Fruit fly (Drosophila melanogaster) whole organism, wandering third instar larva: ENCODE data around the gene wrd.

Experiments used
- CG9705 ChIP-seq: fragments of 200-800 bp; sonication (Bioruptor generic); optimal IDR thresholded peaks from 2 replicates; lab custom pipeline; 2018; ENCODE audit warnings: missing biosample characterization, mild to moderate bottlenecking, missing genetic modification characterization
- CrebA ChIP-seq: fragments of 200-800 bp; sonication (Bioruptor generic); optimal IDR thresholded peaks from 2 replicates; lab custom pipeline; 2016; ENCODE audit warnings: missing biosample characterization, mild to moderate bottlenecking, missing genetic modification characterization, borderline replicate concordance
- Dfd ChIP-seq: fragments of >200 bp; optimal IDR thresholded peaks from 2 replicates; lab custom pipeline; 2017; ENCODE audit warnings: missing biosample characterization, missing genetic modification characterization
- Dif ChIP-seq: fragments of 200-275, 200-300 bp; sonication (Bioruptor generic); optimal IDR thresholded peaks from 2 replicates; lab custom pipeline; 2018; ENCODE audit warnings: missing biosample characterization, missing genetic modification characterization; ENCODE audit not compliant: partially characterized antibody
- GATAd ChIP-seq: sonication (Bioruptor generic); optimal IDR thresholded peaks from 2 replicates; lab custom pipeline; 2016; ENCODE audit warnings: missing biosample characterization, missing genetic modification characterization
- HLH106 ChIP-seq: fragments of 200-800 bp; optimal IDR thresholded peaks from 3 replicates; lab custom pipeline; 2019; ENCODE audit warnings: missing biosample characterization, mild to moderate bottlenecking, missing genetic modification characterization, moderate library complexity
- Hnf4 ChIP-seq: fragments of 200-800 bp; sonication (Bioruptor generic); optimal IDR thresholded peaks from 2 replicates; lab custom pipeline; 2016; ENCODE audit warnings: missing biosample characterization, mild to moderate bottlenecking, missing genetic modification characterization
- Hr78 ChIP-seq: fragments of >200 bp; optimal IDR thresholded peaks from 2 replicates; lab custom pipeline; 2017; ENCODE audit warnings: missing biosample characterization, missing genetic modification characterization
- Hr83 ChIP-seq: fragments of 200-300 bp; sonication (Bioruptor generic); optimal IDR thresholded peaks from 2 replicates; lab custom pipeline; 2016; ENCODE audit warnings: missing biosample characterization, mild to moderate bottlenecking, missing genetic modification characterization, moderate library complexity; ENCODE audit not compliant: poor library complexity, severe bottlenecking
- Jra ChIP-seq: sonication (Bioruptor generic); optimal IDR thresholded peaks from 2 replicates; lab custom pipeline; 2016; ENCODE audit warnings: missing biosample characterization, missing genetic modification characterization
- Myc ChIP-seq: fragments of >200 bp; optimal IDR thresholded peaks from 2 replicates; lab custom pipeline; 2017
- N ChIP-seq: fragments of >200 bp; optimal IDR thresholded peaks from 2 replicates; lab custom pipeline; 2018; ENCODE audit warnings: missing biosample characterization, missing external identifiers, missing genetic modification characterization
- Rel ChIP-seq, 2 experiments: fragments of 200-800 bp; sonication (Bioruptor generic) in 1 of 2; optimal IDR thresholded peaks; 2 replicates in 1 of 2; 3 replicates in 1 of 2; lab custom pipeline; 2016 to 2019; ENCODE audit warnings: mild to moderate bottlenecking in 2 of 2, missing biosample characterization in 2 of 2, missing genetic modification characterization in 2 of 2, moderate library complexity in 1 of 2
- Sp1 ChIP-seq: fragments of 200-800 bp; sonication (Bioruptor generic); optimal IDR thresholded peaks from 3 replicates; lab custom pipeline; 2019; ENCODE audit warnings: missing biosample characterization, mild to moderate bottlenecking, missing genetic modification characterization, moderate library complexity
- br ChIP-seq: fragments of 200-800 bp; sonication (Bioruptor generic); optimal IDR thresholded peaks from 2 replicates; lab custom pipeline; 2016; ENCODE audit warnings: missing biosample characterization, missing genetic modification characterization
- brk ChIP-seq: fragments of 200-800 bp; sonication (Bioruptor generic); optimal IDR thresholded peaks from 2 replicates; lab custom pipeline; 2016; ENCODE audit warnings: missing biosample characterization, mild to moderate bottlenecking, missing genetic modification characterization
- dl ChIP-seq, 2 experiments: fragments of 175-275, 200-275 bp in 1 of 2; fragments of 200-275 bp in 1 of 2; sonication (Bioruptor generic); optimal IDR thresholded peaks; lab custom pipeline; 2018; ENCODE audit warnings: mild to moderate bottlenecking in 2 of 2, missing biosample characterization in 2 of 2, missing genetic modification characterization in 2 of 2, moderate library complexity in 2 of 2; ENCODE audit not compliant: partially characterized antibody in 2 of 2, insufficient read depth in 1 of 2
- dmrt93B ChIP-seq: fragments of 200-800 bp; sonication (Bioruptor generic); optimal IDR thresholded peaks from 2 replicates; lab custom pipeline; 2018; ENCODE audit warnings: missing biosample characterization, mild to moderate bottlenecking, missing genetic modification characterization
- ey ChIP-seq: fragments of 200-800 bp; sonication (Bioruptor generic); optimal IDR thresholded peaks from 2 replicates; lab custom pipeline; 2016; ENCODE audit warnings: missing biosample characterization, missing genetic modification characterization
- foxo ChIP-seq, 2 experiments: fragments of 200-800 bp; sonication (Bioruptor generic); optimal IDR thresholded peaks; 2 replicates in 1 of 2; 3 replicates in 1 of 2; lab custom pipeline; 2016 to 2017; ENCODE audit warnings: missing biosample characterization in 2 of 2, missing genetic modification characterization in 2 of 2
- fru ChIP-seq: fragments of 200-800 bp; sonication (Bioruptor generic); optimal IDR thresholded peaks from 3 replicates; lab custom pipeline; 2016; ENCODE audit warnings: missing biosample characterization, mild to moderate bottlenecking, missing genetic modification characterization
- h ChIP-seq: fragments of 200-800 bp; sonication (Bioruptor generic); optimal IDR thresholded peaks from 3 replicates; lab custom pipeline; 2016; ENCODE audit warnings: missing biosample characterization, mild to moderate bottlenecking, missing genetic modification characterization
- lola ChIP-seq: fragments of >200 bp; optimal IDR thresholded peaks from 2 replicates; lab custom pipeline; 2017; ENCODE audit warnings: missing biosample characterization, missing genetic modification characterization
- pan ChIP-seq: fragments of >200 bp; optimal IDR thresholded peaks from 2 replicates; lab custom pipeline; 2017
- psq ChIP-seq: fragments of 200-800 bp; sonication (Bioruptor generic); optimal IDR thresholded peaks from 3 replicates; lab custom pipeline; 2017; ENCODE audit warnings: missing biosample characterization, mild to moderate bottlenecking, missing genetic modification characterization, moderate library complexity
- rgr ChIP-seq: fragments of 200-800 bp; sonication (Bioruptor generic); optimal IDR thresholded peaks from 3 replicates; lab custom pipeline; 2016; ENCODE audit warnings: missing biosample characterization, mild to moderate bottlenecking, missing genetic modification characterization
- sage ChIP-seq: fragments of 200-800 bp; sonication (Bioruptor generic); optimal IDR thresholded peaks from 2 replicates; lab custom pipeline; 2016; ENCODE audit warnings: missing biosample characterization, mild to moderate bottlenecking, missing genetic modification characterization
- tai ChIP-seq: sonication (Bioruptor generic); optimal IDR thresholded peaks from 2 replicates; lab custom pipeline; 2016; ENCODE audit warnings: missing biosample characterization, missing genetic modification characterization

Gene wrd

DNA sequence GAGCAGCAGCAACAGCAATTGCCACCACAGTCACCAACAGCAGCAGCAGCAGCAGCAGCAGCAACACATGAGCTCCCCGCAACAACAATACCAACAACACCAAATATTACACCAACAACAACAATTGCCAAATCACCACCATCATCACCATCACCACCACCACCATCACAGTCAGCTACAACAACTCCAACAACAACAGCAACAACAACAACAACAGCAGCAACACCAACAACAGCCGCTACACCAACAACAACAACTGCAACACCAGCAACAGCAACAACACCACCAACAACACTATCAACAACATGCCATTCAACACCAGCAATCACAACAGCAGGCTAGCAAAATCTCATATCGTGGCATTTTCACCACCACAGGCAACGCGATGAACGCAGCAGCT is 36.8 kb upstream of the wrd start:
- TF ChIP-seq Dfd (GFP tag; lab: Kevin White, UChicago) (peak; percentile 89), pan (no peak)

DNA sequence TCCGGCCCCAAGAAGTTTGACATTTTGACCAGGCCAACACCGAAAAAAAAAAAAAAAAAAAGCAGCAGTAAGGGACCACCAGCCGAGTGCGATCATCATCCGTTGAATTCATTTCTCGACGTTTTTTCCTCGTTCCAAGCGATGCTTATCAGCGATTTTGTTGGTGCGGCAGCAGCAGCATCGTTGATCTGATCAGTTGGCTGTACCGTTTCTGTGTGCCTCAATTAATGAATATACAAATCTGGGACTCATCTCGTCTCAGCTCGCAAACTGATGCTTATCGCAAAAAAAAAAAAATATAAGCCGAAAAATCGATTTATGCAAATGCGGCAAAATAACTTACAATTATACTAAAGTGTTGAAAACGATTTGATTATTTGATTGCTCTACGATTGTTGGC is 22.7 kb upstream of the wrd start:
- no peak for TF ChIP-seq rgr (GFP tag; lab: Kevin White, UChicago)
- TF ChIP-seq N (GFP tag; lab: Kevin White, UChicago) = no peak
- no peak for TF ChIP-seq ey (GFP tag; lab: Kevin White, UChicago)
- no peak for TF ChIP-seq Jra
- TF ChIP-seq Hr78 = no peak
- no peak for TF ChIP-seq Hr83
- TF ChIP-seq Dif (GFP tag; lab: Kevin White, UChicago) = no peak
- TF ChIP-seq psq (GFP tag; lab: Kevin White, UChicago) = no peak
- TF ChIP-seq Myc (lab: Kevin White, UChicago) = no peak
- TF ChIP-seq brk (GFP tag; lab: Kevin White, UChicago) = no peak

DNA sequence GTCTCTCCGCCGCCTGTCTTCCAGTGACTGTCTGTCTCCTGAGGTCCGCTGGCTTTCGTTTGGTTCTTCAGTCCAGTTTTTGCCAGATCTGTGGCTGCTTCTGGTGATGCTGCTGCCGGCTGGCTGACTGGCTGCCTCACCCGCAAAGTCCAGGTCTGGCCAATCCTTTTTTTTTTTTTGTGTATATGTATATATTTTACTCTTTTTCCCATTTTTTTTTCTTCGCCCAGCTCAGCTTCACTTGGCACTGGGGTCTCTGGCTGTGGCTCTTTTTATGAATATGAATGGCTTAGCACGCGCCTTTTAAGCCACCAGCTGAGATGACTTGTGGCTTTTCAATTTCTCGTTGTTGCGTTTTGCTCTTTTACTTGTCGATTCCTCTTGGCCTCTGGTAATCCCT is 20.9 kb upstream of the wrd start:
- no peak for TF ChIP-seq pan
- no peak for TF ChIP-seq sage (GFP tag; lab: Kevin White, UChicago)
- TF ChIP-seq Jra = no peak
- TF ChIP-seq fru (GFP tag; lab: Kevin White, UChicago) = peak; percentile 6
- no peak for TF ChIP-seq CrebA
- TF ChIP-seq lola (GFP tag; lab: Kevin White, UChicago) = no peak
- no peak for TF ChIP-seq Hnf4 (GFP tag; lab: Kevin White, UChicago)
- no peak for TF ChIP-seq foxo (GFP tag; optimal IDR thresholded peaks at IDR 0.05; lab: Kevin White, UChicago)

DNA sequence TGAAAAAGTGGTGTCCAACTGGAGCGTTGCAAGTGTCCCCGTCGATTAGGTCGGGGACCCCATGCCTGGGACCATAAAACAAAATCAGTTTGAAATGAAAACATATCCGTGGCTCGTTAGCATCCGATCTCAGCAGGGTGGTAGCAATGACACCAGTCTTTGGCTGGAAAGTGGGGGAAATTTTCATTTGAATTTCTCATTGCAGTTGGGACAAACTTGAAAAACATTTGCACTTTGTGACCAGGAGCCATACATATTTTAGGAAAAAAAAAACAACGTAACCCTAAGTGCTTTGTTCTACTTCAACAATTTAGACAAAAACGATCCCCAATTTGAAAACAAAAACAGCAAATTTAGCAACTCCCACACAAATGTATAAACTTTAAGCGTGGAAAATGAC is 15.7 kb upstream of the wrd start, which contains the start of gene CG14316:
TSS of gene CG14316 (plus strand) at position 301 of the 400 bp plus-strand sequence.
- TF ChIP-seq Hr78 (no peak), br (GFP tag; lab: Kevin White, UChicago) (no peak), GATAd (no peak)
- TF ChIP-seq, all 38 proteins: peak for 0

DNA sequence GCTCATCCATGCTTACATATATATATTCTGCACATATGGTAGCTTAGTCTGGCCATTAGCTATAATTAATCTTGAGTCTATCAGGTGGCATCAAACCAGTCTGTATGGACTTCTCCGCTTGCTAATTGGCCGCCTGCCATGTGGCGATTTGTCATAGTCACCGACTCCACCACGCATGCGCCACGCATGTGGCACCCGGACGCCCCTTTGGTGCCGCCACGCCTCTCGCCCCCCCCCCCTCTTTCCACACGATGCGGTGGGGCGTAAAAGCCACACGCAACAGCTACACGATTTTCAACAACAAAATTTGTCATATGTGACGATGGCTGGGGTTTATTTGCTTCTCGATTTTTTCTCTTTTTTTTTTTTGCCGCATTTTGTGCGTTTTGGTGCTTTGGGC is 13.9 kb upstream of the wrd start:
- TF ChIP-seq h (GFP tag; lab: Kevin White, UChicago) (no peak), brk (GFP tag; lab: Kevin White, UChicago) (no peak), Dif (GFP tag; lab: Kevin White, UChicago) (no peak), dl (GFP tag; optimal IDR thresholded peaks at IDR 0.05; lab: Kevin White, UChicago; ENCODE audit: insufficient read depth in 1 of 2, partially characterized antibody in 2 of 2) (no peak), Dfd (GFP tag; lab: Kevin White, UChicago) (peak; percentile 5)
- TF ChIP-seq, all 38 proteins: peak for 1

DNA sequence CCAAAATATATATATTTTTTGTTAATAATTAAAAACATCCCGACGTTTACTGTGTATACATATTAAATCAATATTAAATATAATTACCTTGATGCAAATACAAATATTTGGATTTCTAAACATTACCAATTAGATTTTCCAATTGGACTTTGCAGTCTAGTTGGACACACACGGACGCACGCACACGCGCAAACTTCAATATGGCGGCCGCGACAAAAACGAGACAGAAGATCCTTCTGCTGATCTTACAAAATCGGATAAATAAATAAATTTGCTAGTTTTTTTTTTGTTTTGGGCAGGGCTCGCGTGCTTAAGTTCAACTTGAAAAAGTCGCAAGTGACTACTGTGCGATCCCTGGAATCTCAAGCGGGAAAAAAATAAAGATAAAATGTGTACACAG is 10.9 kb upstream of the wrd start:
- TF ChIP-seq Dfd (GFP tag; lab: Kevin White, UChicago) = no peak
- TF ChIP-seq Rel (GFP tag; optimal IDR thresholded peaks at IDR 0.05; lab: Kevin White, UChicago) = no peak
- TF ChIP-seq Rel (tag; optimal IDR thresholded peaks at IDR 0.05; lab: Kevin White, UChicago) = no peak
- no peak for TF ChIP-seq Hnf4 (GFP tag; lab: Kevin White, UChicago)
- TF ChIP-seq rgr (GFP tag; lab: Kevin White, UChicago) = no peak
- TF ChIP-seq Jra = no peak
- TF ChIP-seq CrebA = no peak
- no peak for TF ChIP-seq dl (GFP tag; optimal IDR thresholded peaks at IDR 0.05; lab: Kevin White, UChicago; ENCODE audit: insufficient read depth in 1 of 2, partially characterized antibody in 2 of 2)
- TF ChIP-seq CG9705 (GFP tag; lab: Kevin White, UChicago) = no peak
- no peak for TF ChIP-seq br (GFP tag; lab: Kevin White, UChicago)
- no peak for TF ChIP-seq Sp1 (GFP tag; lab: Kevin White, UChicago)
- no peak for TF ChIP-seq tai (GFP tag; lab: Kevin White, UChicago)

DNA sequence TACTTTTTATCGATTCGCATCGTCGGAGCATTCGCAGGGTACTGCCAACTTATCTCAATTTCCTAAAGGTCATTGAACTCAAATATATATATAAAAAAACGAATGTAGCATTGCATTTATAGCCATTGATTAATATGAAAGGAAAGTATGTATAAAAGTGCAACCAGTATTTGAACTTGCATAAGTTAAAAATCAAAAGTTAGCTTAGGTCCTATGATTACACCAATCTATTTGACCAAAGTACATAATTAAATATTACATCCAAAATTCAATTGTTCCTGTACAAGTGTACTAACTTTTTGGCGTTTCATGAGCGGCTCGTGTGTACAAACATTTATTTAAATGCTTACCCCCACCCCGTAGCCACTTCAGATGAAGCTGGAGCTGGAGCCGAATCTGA is 10.1 kb upstream of the wrd start:
- TF ChIP-seq dmrt93B (GFP tag; lab: Kevin White, UChicago) = peak; percentile 30
- TF ChIP-seq Sp1 (GFP tag; lab: Kevin White, UChicago) = peak; percentile 40
- TF ChIP-seq foxo (GFP tag; optimal IDR thresholded peaks at IDR 0.05; lab: Kevin White, UChicago) = peak in 1 of 2 experiments; percentile 2
- TF ChIP-seq psq (GFP tag; lab: Kevin White, UChicago) = no peak
- peak; percentile 38 for TF ChIP-seq HLH106
